Fruit fly (Drosophila melanogaster) whole organism, embryonic: Measurements from ENCODE around the gene Ptx1.

Source experiments
- Adf1 ChIP-seq: fragments of 200-800 bp; sonication (Bioruptor generic); IDR thresholded peaks from 2 replicates; pipeline ENCODE4 v1.3.6; 2022; ENCODE audit warnings: missing biosample characterization, missing genetic modification characterization
- Blimp-1 ChIP-seq: fragments of 200-800 bp; sonication (Bioruptor generic); optimal IDR thresholded peaks from 3 replicates; lab custom pipeline; 2018; ENCODE audit warnings: missing biosample characterization, missing genetic modification characterization, mild to moderate bottlenecking, moderate library complexity, missing genetic modification reagents
- CG10209 ChIP-seq: fragments of 200-800 bp; sonication (Bioruptor generic); optimal IDR thresholded peaks from 3 replicates; lab custom pipeline; 2017; ENCODE audit warnings: missing biosample characterization, mild to moderate bottlenecking, missing genetic modification characterization, missing genetic modification reagents
- CG10267 ChIP-seq: fragments of 200-800 bp; sonication (Bioruptor generic); optimal IDR thresholded peaks from 2 replicates; lab custom pipeline; 2018; ENCODE audit warnings: missing biosample characterization, mild to moderate bottlenecking, missing genetic modification characterization, moderate library complexity
- CG10543 ChIP-seq: fragments of 200-800 bp; sonication (Bioruptor generic); optimal IDR thresholded peaks from 3 replicates; lab custom pipeline; 2017; ENCODE audit warnings: missing biosample characterization, mild to moderate bottlenecking, missing genetic modification characterization, moderate library complexity
- CG10654 ChIP-seq: fragments of 200-800 bp; sonication (Bioruptor generic); optimal IDR thresholded peaks from 2 replicates; lab custom pipeline; 2016; ENCODE audit warnings: missing biosample characterization, missing genetic modification characterization
- CG11504 ChIP-seq: fragments of 200-800 bp; sonication (Bioruptor generic); optimal IDR thresholded peaks from 3 replicates; lab custom pipeline; 2019; ENCODE audit warnings: missing biosample characterization, mild to moderate bottlenecking, missing genetic modification characterization, moderate library complexity
- CG1233 ChIP-seq: fragments of 200-800 bp; sonication (Bioruptor generic); optimal IDR thresholded peaks from 4 replicates; lab custom pipeline; 2018; ENCODE audit warnings: missing biosample characterization, mild to moderate bottlenecking, missing genetic modification characterization
- CG12659 ChIP-seq: fragments of 200-800 bp; sonication (Bioruptor generic); optimal IDR thresholded peaks from 3 replicates; lab custom pipeline; 2017; ENCODE audit warnings: mild to moderate bottlenecking, missing biosample characterization, missing genetic modification reagents, missing genetic modification characterization
- CG12744 ChIP-seq: fragments of 200-800 bp; sonication (Bioruptor generic); optimal IDR thresholded peaks from 2 replicates; lab custom pipeline; 2016; ENCODE audit warnings: missing biosample characterization, missing genetic modification characterization
- CG14710 ChIP-seq: fragments of 200-800 bp; sonication (Bioruptor generic); optimal IDR thresholded peaks from 3 replicates; lab custom pipeline; 2019; ENCODE audit warnings: missing biosample characterization, mild to moderate bottlenecking, missing genetic modification characterization, moderate library complexity
- CG1529 ChIP-seq: fragments of 200-800 bp; sonication (Bioruptor generic); optimal IDR thresholded peaks from 3 replicates; lab custom pipeline; 2018; ENCODE audit warnings: missing biosample characterization, missing genetic modification characterization
- CG15479 ChIP-seq: fragments of 200-800 bp; sonication (Bioruptor generic); optimal IDR thresholded peaks from 3 replicates; lab custom pipeline; 2019; ENCODE audit warnings: missing biosample characterization, mild to moderate bottlenecking, missing genetic modification characterization, moderate library complexity
- CG15601 ChIP-seq: fragments of 200-800 bp; sonication (Bioruptor generic); optimal IDR thresholded peaks from 3 replicates; lab custom pipeline; 2019; ENCODE audit warnings: missing biosample characterization, mild to moderate bottlenecking, missing genetic modification characterization, moderate library complexity
- CG17359 ChIP-seq: fragments of 200-800 bp; sonication (Bioruptor generic); optimal IDR thresholded peaks from 3 replicates; lab custom pipeline; 2018; ENCODE audit warnings: missing biosample characterization, mild to moderate bottlenecking, missing genetic modification characterization, moderate library complexity
- CG18262 ChIP-seq: fragments of 200-800 bp; optimal IDR thresholded peaks from 3 replicates; lab custom pipeline; 2019; ENCODE audit warnings: missing biosample characterization, mild to moderate bottlenecking, missing genetic modification characterization, moderate library complexity
- CG2199 ChIP-seq: fragments of 200-800 bp; sonication (Bioruptor generic); IDR thresholded peaks from 3 replicates; pipeline ENCODE4 v1.3.6; 2022; ENCODE audit warnings: missing biosample characterization, missing genetic modification characterization
- CG33557 ChIP-seq: fragments of 200-800 bp; sonication (Bioruptor generic); optimal IDR thresholded peaks from 2 replicates; lab custom pipeline; 2019; ENCODE audit warnings: missing biosample characterization, mild to moderate bottlenecking, missing genetic modification characterization, moderate library complexity
- CG4707 ChIP-seq: fragments of 200-800 bp; sonication (Bioruptor generic); optimal IDR thresholded peaks from 2 replicates; lab custom pipeline; 2018; ENCODE audit warnings: missing biosample characterization, mild to moderate bottlenecking, missing genetic modification characterization, moderate library complexity
- CG5180 ChIP-seq: fragments of 200-800 bp; sonication (Bioruptor generic); optimal IDR thresholded peaks from 3 replicates; lab custom pipeline; 2017; ENCODE audit warnings: missing biosample characterization, missing genetic modification characterization, mild to moderate bottlenecking, moderate library complexity, missing genetic modification reagents
- CG6654 ChIP-seq: fragments of 200-800 bp; sonication (Bioruptor generic); optimal IDR thresholded peaks from 2 replicates; lab custom pipeline; 2017; ENCODE audit warnings: missing biosample characterization, mild to moderate bottlenecking, missing genetic modification characterization
- CG6683 ChIP-seq: fragments of 200-800 bp; sonication (Bioruptor generic); optimal IDR thresholded peaks from 2 replicates; lab custom pipeline; 2017; ENCODE audit warnings: missing biosample characterization, mild to moderate bottlenecking, missing genetic modification characterization, missing genetic modification reagents
- CG8924 ChIP-seq: fragments of 200-800 bp; optimal IDR thresholded peaks from 3 replicates; lab custom pipeline; 2019; ENCODE audit warnings: missing biosample characterization, mild to moderate bottlenecking, missing genetic modification characterization, moderate library complexity
- CG9609 ChIP-seq: fragments of 200-800 bp; sonication (Bioruptor generic); optimal IDR thresholded peaks from 3 replicates; lab custom pipeline; 2016; ENCODE audit warnings: missing biosample characterization, missing genetic modification characterization
- Chrac-16 ChIP-seq: fragments of 200-800 bp; sonication (Bioruptor generic); optimal IDR thresholded peaks from 3 replicates; lab custom pipeline; 2016; ENCODE audit warnings: missing biosample characterization, missing genetic modification characterization
- Hmr ChIP-seq: fragments of 200-800 bp; sonication (Bioruptor generic); optimal IDR thresholded peaks from 3 replicates; lab custom pipeline; 2017; ENCODE audit warnings: mild to moderate bottlenecking, missing biosample characterization, missing genetic modification reagents, missing genetic modification characterization
- Hmx ChIP-seq: fragments of 200-800 bp; sonication (Bioruptor generic); optimal IDR thresholded peaks from 2 replicates; lab custom pipeline; 2016; ENCODE audit warnings: missing biosample characterization, missing genetic modification characterization
- Hsf ChIP-seq: fragments of 200-800 bp; sonication (Bioruptor generic); optimal IDR thresholded peaks from 3 replicates; lab custom pipeline; 2016; ENCODE audit warnings: missing biosample characterization, missing genetic modification characterization
- NK7.1 ChIP-seq: fragments of 200-800 bp; sonication (Bioruptor generic); optimal IDR thresholded peaks from 3 replicates; lab custom pipeline; 2016; ENCODE audit warnings: missing biosample characterization, missing genetic modification characterization
- Pdp1 ChIP-seq, 2 experiments: fragments of 200-800 bp; sonication (Bioruptor generic); optimal IDR thresholded peaks; 3 replicates each; lab custom pipeline; 2016; ENCODE audit warnings: missing biosample characterization in 2 of 2, missing genetic modification characterization in 2 of 2, mild to moderate bottlenecking in 1 of 2, moderate library complexity in 1 of 2
- Spps ChIP-seq: fragments of 200-800 bp; sonication (Bioruptor generic); optimal IDR thresholded peaks from 2 replicates; lab custom pipeline; 2018; ENCODE audit warnings: missing biosample characterization, mild to moderate bottlenecking, missing genetic modification characterization
- abd-A ChIP-seq: fragments of 200-800 bp; sonication (Bioruptor generic); optimal IDR thresholded peaks from 3 replicates; lab custom pipeline; 2019; ENCODE audit warnings: missing biosample characterization, mild to moderate bottlenecking, missing genetic modification characterization, moderate library complexity
- bcd ChIP-seq: fragments of 200-800 bp; sonication (Bioruptor generic); optimal IDR thresholded peaks from 2 replicates; lab custom pipeline; 2017; ENCODE audit warnings: missing biosample characterization, mild to moderate bottlenecking, missing genetic modification characterization
- bsh ChIP-seq, 2 experiments: fragments of 200-800 bp; sonication (Bioruptor generic); optimal IDR thresholded peaks; 2 replicates each; lab custom pipeline; 2017 to 2018; ENCODE audit warnings: mild to moderate bottlenecking in 2 of 2, missing biosample characterization in 2 of 2, missing genetic modification characterization in 2 of 2, moderate library complexity in 1 of 2
- dmrt11E ChIP-seq: fragments of 200-800 bp; sonication (Bioruptor generic); optimal IDR thresholded peaks from 3 replicates; lab custom pipeline; 2018; ENCODE audit warnings: missing biosample characterization, mild to moderate bottlenecking, missing genetic modification characterization, moderate library complexity
- gcm ChIP-seq: fragments of 200-800 bp; sonication (Bioruptor generic); optimal IDR thresholded peaks from 2 replicates; lab custom pipeline; 2019; ENCODE audit warnings: missing biosample characterization, mild to moderate bottlenecking, missing genetic modification characterization, moderate library complexity
- grau ChIP-seq: fragments of 200-800 bp; optimal IDR thresholded peaks from 3 replicates; lab custom pipeline; 2019; ENCODE audit warnings: missing biosample characterization, mild to moderate bottlenecking, missing genetic modification characterization, moderate library complexity
- insv ChIP-seq, 2 experiments: fragments of 200-800 bp; sonication (Bioruptor generic); optimal IDR thresholded peaks; 3 replicates each; lab custom pipeline; 2016 to 2018; ENCODE audit warnings: missing biosample characterization in 2 of 2, missing genetic modification characterization in 2 of 2
- maf-S ChIP-seq: fragments of 200-800 bp; sonication (Bioruptor generic); optimal IDR thresholded peaks from 2 replicates; lab custom pipeline; 2016; ENCODE audit warnings: missing biosample characterization, missing genetic modification characterization
- nerfin-1 ChIP-seq: fragments of 200-800 bp; sonication (Bioruptor generic); optimal IDR thresholded peaks from 3 replicates; lab custom pipeline; 2019; ENCODE audit warnings: missing biosample characterization, mild to moderate bottlenecking, missing genetic modification characterization, moderate library complexity
- nom ChIP-seq: fragments of 200-800 bp; sonication (Bioruptor generic); optimal IDR thresholded peaks from 2 replicates; lab custom pipeline; 2017; ENCODE audit warnings: missing biosample characterization, missing genetic modification characterization, mild to moderate bottlenecking, moderate library complexity, missing genetic modification reagents
- peb ChIP-seq: fragments of 200-800 bp; sonication (Bioruptor generic); IDR thresholded peaks from 2 replicates; pipeline ENCODE4 v1.3.6; 2022; ENCODE audit warnings: missing biosample characterization, missing genetic modification characterization
- sens ChIP-seq: fragments of 200-800 bp; sonication (Bioruptor generic); peaks from one replicate; lab custom pipeline; 2016; ENCODE audit warnings: missing biosample characterization, missing genetic modification characterization
- tap ChIP-seq: fragments of 200-800 bp; optimal IDR thresholded peaks from 3 replicates; lab custom pipeline; 2019; ENCODE audit warnings: missing biosample characterization, mild to moderate bottlenecking, missing genetic modification characterization, moderate library complexity
- tll ChIP-seq, 2 experiments: fragments of 200-800 bp in 1 of 2; fragments of >200 bp in 1 of 2; sonication (Bioruptor generic) in 1 of 2; optimal IDR thresholded peaks; 2 replicates each; lab custom pipeline; 2017 to 2019; ENCODE audit warnings: missing biosample characterization in 2 of 2, missing genetic modification characterization in 2 of 2, mild to moderate bottlenecking in 1 of 2, moderate library complexity in 1 of 2
- tup ChIP-seq: fragments of 200-800 bp; sonication (Bioruptor generic); optimal IDR thresholded peaks from 2 replicates; lab custom pipeline; 2016; ENCODE audit warnings: missing biosample characterization, mild to moderate bottlenecking, missing genetic modification characterization, moderate library complexity
- twi ChIP-seq: fragments of 200-800 bp; optimal IDR thresholded peaks from 2 replicates; lab custom pipeline; 2019; ENCODE audit warnings: missing biosample characterization, mild to moderate bottlenecking, missing genetic modification characterization, moderate library complexity
- usp ChIP-seq: fragments of >200 bp; optimal IDR thresholded peaks from 2 replicates; lab custom pipeline; 2017; ENCODE audit warnings: missing biosample characterization, missing genetic modification characterization
- wek ChIP-seq: fragments of 200-800 bp; sonication (Bioruptor generic); optimal IDR thresholded peaks from 3 replicates; lab custom pipeline; 2018; ENCODE audit warnings: missing biosample characterization, mild to moderate bottlenecking, missing genetic modification characterization, moderate library complexity

Ptx1 gene

dm6 chr3R:30918872-30919271, 6.3 kb downstream of the Ptx1 start (continued):
- TF ChIP-seq maf-S (GFP tag; lab: Kevin White, UChicago) (no peak), Pdp1 (GFP tag; optimal IDR thresholded peaks at IDR 0.05; lab: Kevin White, UChicago) (peak in 1 of 2 experiments; percentile 6), bsh (GFP tag; optimal IDR thresholded peaks at IDR 0.05; lab: Kevin White, UChicago) (peak in 1 of 2 experiments; percentile 24), CG8924 (peak; percentile 58), CG1529 (GFP tag; lab: Kevin White, UChicago) (peak; percentile 31), wek (GFP tag; lab: Kevin White, UChicago) (peak; percentile 45), CG5180 (GFP tag; lab: Kevin White, UChicago) (peak; percentile 0), nerfin-1 (tag; lab: Kevin White, UChicago) (peak; percentile 25), CG33557 (peak; percentile 45), CG1233 (GFP tag; lab: Kevin White, UChicago) (peak; percentile 19), CG17359 (tag; lab: Kevin White, UChicago) (peak; percentile 18), CG11504 (tag; lab: Kevin White, UChicago) (peak; percentile 0), Adf1 (GFP tag; lab: Robert Waterston, UW) (no peak), twi (tag; lab: Kevin White, UChicago) (peak; percentile 38), nom (no peak), abd-A (no peak), dmrt11E (tag; lab: Kevin White, UChicago) (peak; percentile 58), CG6654 (GFP tag; lab: Kevin White, UChicago) (no peak), CG2199 (GFP tag; lab: Robert Waterston, UW) (no peak), tup (no peak), CG18262 (tag; lab: Kevin White, UChicago) (peak; percentile 42), sens (GFP tag; lab: Kevin White, UChicago) (peak; percentile 55), peb (GFP tag; lab: Robert Waterston, UW) (no peak), insv (GFP tag; optimal IDR thresholded peaks at IDR 0.05; lab: Kevin White, UChicago) (no peak), CG15601 (tag; lab: Kevin White, UChicago) (peak; percentile 56), tap (tag; lab: Kevin White, UChicago) (no peak), grau (tag; lab: Kevin White, UChicago) (peak; percentile 11), Chrac-16 (GFP tag; lab: Kevin White, UChicago) (no peak), CG6683 (GFP tag; lab: Kevin White, UChicago) (no peak), CG12659 (GFP tag; lab: Kevin White, UChicago) (no peak), CG4707 (GFP tag; lab: Kevin White, UChicago) (peak; percentile 23), Hmx (GFP tag; lab: Kevin White, UChicago) (no peak), Spps (tag; lab: Kevin White, UChicago) (no peak), tll (GFP tag; optimal IDR thresholded peaks at IDR 0.05; lab: Kevin White, UChicago) (peak in 1 of 2 experiments; percentile 38), CG14710 (tag; lab: Kevin White, UChicago) (peak; percentile 42), CG10209 (peak; percentile 49), bcd (GFP tag; lab: Kevin White, UChicago) (no peak), usp (GFP tag; lab: Kevin White, UChicago) (no peak), CG12744 (GFP tag; lab: Kevin White, UChicago) (no peak), gcm (GFP tag; lab: Kevin White, UChicago) (no peak), CG10267 (peak; percentile 1), Blimp-1 (GFP tag; lab: Kevin White, UChicago) (peak; percentile 4), Hsf (GFP tag; lab: Kevin White, UChicago) (no peak), CG10543 (GFP tag; lab: Kevin White, UChicago) (peak; percentile 10), CG9609 (GFP tag; lab: Kevin White, UChicago) (no peak), Hmr (peak; percentile 10), CG15479 (peak; percentile 40), CG10654 (GFP tag; lab: Kevin White, UChicago) (no peak), NK7.1 (no peak)
